Fruit fly (Drosophila melanogaster) whole organism, pupa: ENCODE measurements around the gene sim.

Experiments
- CG10348 ChIP-seq: fragments of 200-800 bp; sonication (Bioruptor generic); IDR thresholded peaks from 2 replicates; pipeline ENCODE4 v1.3.6; 2022; ENCODE audit warnings: missing biosample characterization, missing genetic modification characterization
- EcR ChIP-seq: fragments of 200-800 bp; sonication (Bioruptor generic); optimal IDR thresholded peaks from 3 replicates; lab custom pipeline; 2019; ENCODE audit warnings: missing biosample characterization, missing genetic modification characterization, mild to moderate bottlenecking, moderate library complexity, missing genetic modification reagents
- Ets98B ChIP-seq: fragments of 200-800 bp; sonication (Bioruptor generic); IDR thresholded peaks from 2 replicates; pipeline ENCODE4 v1.3.6; 2022; ENCODE audit warnings: missing biosample characterization, missing genetic modification characterization

dm6 chr3R:13033670-13034069 is 23.9 kb upstream of the sim start:
- TF ChIP-seq CG10348 (GFP tag; lab: Robert Waterston, UW): no peak
- no peak for TF ChIP-seq EcR
- TF ChIP-seq Ets98B (GFP tag; lab: Robert Waterston, UW): no peak
